Fruit fly (Drosophila melanogaster): Measurements from ENCODE around the gene Pgant5.

Pgant5 gene

DNA sequence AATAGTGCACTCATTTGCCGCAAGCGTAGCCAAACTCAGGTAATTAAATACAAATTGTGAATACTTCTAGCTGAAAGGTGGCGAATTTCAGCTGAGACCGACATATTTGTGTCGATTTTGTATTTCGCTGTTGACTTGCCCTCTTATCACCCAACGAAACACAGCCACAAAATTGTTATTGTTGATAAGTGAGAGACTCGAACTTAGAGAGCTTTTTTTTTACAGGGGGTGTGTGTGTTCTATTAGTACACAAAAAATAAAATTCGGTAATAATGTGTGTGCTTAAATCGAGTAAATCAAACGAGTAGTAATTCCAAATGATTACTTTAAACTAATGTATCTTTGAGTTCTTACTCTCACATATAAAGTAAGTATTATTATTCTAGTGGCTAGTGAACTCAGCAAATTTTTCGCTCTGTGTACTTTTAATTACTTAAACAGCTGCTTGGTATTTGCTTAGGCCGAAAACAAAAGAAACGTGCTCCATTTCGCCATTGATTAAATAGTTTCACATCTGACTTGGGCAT is 32.4 kb downstream of the Pgant5 start (continued):
- TF ChIP-seq CrebB (tag; optimal IDR thresholded peaks at IDR 0.05): peak; percentile 58
- peak; percentile 73 for TF ChIP-seq CG10543 (GFP tag; optimal IDR thresholded peaks at IDR 0.05)
- TF ChIP-seq Hr78 (GFP tag; optimal IDR thresholded peaks at IDR 0.05): no peak
- peak; percentile 74 for TF ChIP-seq CG17328 (GFP tag; IDR thresholded peaks at IDR 0.05)
- peak; percentile 67 for TF ChIP-seq HmgZ (tag; optimal IDR thresholded peaks at IDR 0.05)
- peak; percentile 88 for TF ChIP-seq lilli (GFP tag; optimal IDR thresholded peaks at IDR 0.05)
- no peak for TF ChIP-seq CG17186 (GFP tag; optimal IDR thresholded peaks at IDR 0.05)
- no peak for TF ChIP-seq Lpt (GFP tag; optimal IDR thresholded peaks at IDR 0.05)
- no peak for TF ChIP-seq CG16863 (GFP tag; optimal IDR thresholded peaks at IDR 0.05)
- no peak for TF ChIP-seq CG14965 (GFP tag; optimal IDR thresholded peaks at IDR 0.05; ENCODE audit: borderline replicate concordance)
- peak; percentile 69 for TF ChIP-seq en (GFP tag; optimal IDR thresholded peaks at IDR 0.05)
- no peak for TF ChIP-seq Gsc (GFP tag; IDR thresholded peaks at IDR 0.05)
- no peak for TF ChIP-seq Sin3A (optimal IDR thresholded peaks at IDR 0.05)
- no peak for TF ChIP-seq Spps (tag; optimal IDR thresholded peaks at IDR 0.05)
- no peak for TF ChIP-seq chn (GFP tag; optimal IDR thresholded peaks at IDR 0.05)
- TF ChIP-seq CG4854 (GFP tag; optimal IDR thresholded peaks at IDR 0.05): no peak
- TF ChIP-seq dimm (GFP tag; IDR thresholded peaks at IDR 0.05): peak; percentile 55
- TF ChIP-seq PHDP (tag; optimal IDR thresholded peaks at IDR 0.05): peak; percentile 73
- peak; percentile 4 for TF ChIP-seq CG1529 (GFP tag; optimal IDR thresholded peaks at IDR 0.05)
- TF ChIP-seq pita (GFP tag; optimal IDR thresholded peaks at IDR 0.05): no peak
- peak; percentile 50 for TF ChIP-seq fu2 (GFP tag; optimal IDR thresholded peaks at IDR 0.05)
- peak; percentile 51; the same call in 1 of the 2 replicates for TF ChIP-seq Oaz (GFP tag; IDR thresholded peaks at IDR 0.05)
- no peak for TF ChIP-seq CG14667 (GFP tag; IDR thresholded peaks at IDR 0.05)
- TF ChIP-seq sisA (GFP tag; IDR thresholded peaks at IDR 0.05): peak; percentile 66
- peak; percentile 40; the same call in 1 of the 2 replicates for TF ChIP-seq ara (GFP tag; IDR thresholded peaks at IDR 0.05)
- TF ChIP-seq odd (GFP tag; optimal IDR thresholded peaks at IDR 0.05): peak; percentile 72
- TF ChIP-seq Bdp1 (GFP tag; optimal IDR thresholded peaks at IDR 0.05): peak; percentile 32
- peak; percentile 47; the same call in 1 of the 2 replicates for TF ChIP-seq E2f2 (GFP tag; IDR thresholded peaks at IDR 0.05)
- peak; percentile 23 for TF ChIP-seq CG8281 (tag; optimal IDR thresholded peaks at IDR 0.05)
- TF ChIP-seq trem (tag; optimal IDR thresholded peaks at IDR 0.05): no peak
- TF ChIP-seq dpn (GFP tag; optimal IDR thresholded peaks at IDR 0.05): peak; percentile 55 to 75
- TF ChIP-seq pfk (GFP tag; optimal IDR thresholded peaks at IDR 0.05): no peak
- peak; percentile 32 for TF ChIP-seq gsb-n (tag; optimal IDR thresholded peaks at IDR 0.05)
- peak; percentile 59 for TF ChIP-seq zfh2 (GFP tag; optimal IDR thresholded peaks at IDR 0.05)
- TF ChIP-seq gt (GFP tag; IDR thresholded peaks at IDR 0.05): no peak
- no peak for TF ChIP-seq zen (tag; optimal IDR thresholded peaks at IDR 0.05)
- no peak for TF ChIP-seq Poxn (GFP tag; IDR thresholded peaks at IDR 0.05)
- no peak for TF ChIP-seq fd64A (GFP tag; optimal IDR thresholded peaks at IDR 0.05)
- TF ChIP-seq dmrt99B (tag; optimal IDR thresholded peaks at IDR 0.05): peak; percentile 87
- TF ChIP-seq gce (GFP tag; IDR thresholded peaks at IDR 0.05): 0 out of 3 replicates have a peak, but pooled peaks have one; percentile 29
- TF ChIP-seq Scr (GFP tag; IDR thresholded peaks at IDR 0.05; ENCODE audit: partially characterized antibody): no peak
- TF ChIP-seq Adf1 (GFP tag; IDR thresholded peaks at IDR 0.05): no peak
- TF ChIP-seq CG34376 (GFP tag; optimal IDR thresholded peaks at IDR 0.05): peak; percentile 77
- TF ChIP-seq CG18476 (GFP tag; optimal IDR thresholded peaks at IDR 0.05): peak; percentile 19
- TF ChIP-seq sens (GFP tag): peak; percentile 93
- TF ChIP-seq gro (GFP tag; optimal IDR thresholded peaks at IDR 0.05): peak; percentile 27
- TF ChIP-seq CG31365 (tag; optimal IDR thresholded peaks at IDR 0.05): peak; percentile 15
- TF ChIP-seq usp (GFP tag; optimal IDR thresholded peaks at IDR 0.05): no peak
- peak; percentile 82 for TF ChIP-seq vvl (GFP tag; IDR thresholded peaks at IDR 0.05)
- peak; percentile 32 for TF ChIP-seq ftz-f1 (GFP tag; optimal IDR thresholded peaks at IDR 0.05)
- no peak for TF ChIP-seq amos (GFP tag; IDR thresholded peaks at IDR 0.05; ENCODE audit: partially characterized antibody)
- TF ChIP-seq eve (GFP tag; optimal IDR thresholded peaks at IDR 0.05): no peak
